Worm (Caenorhabditis elegans) whole organism, L4/young adult: ENCODE measurements around the gene let-2.
A peak's percentile ranks its signal among the peaks of the same experiment; 100 is the strongest.

Experiments
- W03F9.2 ChIP-seq: fragments of 150-350 bp; optimal IDR thresholded peaks from 2 replicates; lab custom pipeline; 2014; ENCODE audit warnings: missing biosample characterization, missing genetic modification characterization
- dao-5 ChIP-seq: sonication (generic microtip); optimal IDR thresholded peaks from 2 replicates; lab custom pipeline; 2016; ENCODE audit warnings: missing genotype, missing genetic modification characterization, moderate library complexity, missing compliant biosample characterization
- him-1 ChIP-seq: sonication (generic microtip); optimal IDR thresholded peaks from 2 replicates; lab custom pipeline; 2016; ENCODE audit warnings: missing genotype, missing genetic modification reagents, missing genetic modification characterization, missing compliant biosample characterization

- TF ChIP-seq him-1 (peak; percentile 7), W03F9.2 (tag; lab: Kevin White, UChicago) (peak; percentile 59), dao-5 (tag; lab: Kevin White, UChicago) (peak; percentile 40)
Measured at ce11 chrX:16377903-16378302, 11.2 kb downstream of the let-2 start.
